Worm (Caenorhabditis elegans) whole organism, L1 larva: Measurements from ENCODE around the gene C08B6.6.

ENCODE experiments used
- ceh-82 ChIP-seq, 3 experiments: fragments of 150-350 bp in 1 of 3; sonication (generic microtip) in 2 of 3; optimal IDR thresholded peaks; 2 replicates each; lab custom pipeline; 2014 to 2017; ENCODE audit warnings: missing biosample characterization in 3 of 3, missing genetic modification characterization in 3 of 3
- lsy-2 ChIP-seq, 2 experiments: fragments of 150-350 bp; optimal IDR thresholded peaks; 2 replicates each; lab custom pipeline; 2014; ENCODE audit warnings: missing biosample characterization in 2 of 2, missing genetic modification characterization in 2 of 2
- skn-1 ChIP-seq: fragments of 150-350 bp; optimal IDR thresholded peaks from 2 replicates; lab custom pipeline; 2014; ENCODE audit warnings: missing biosample characterization, missing genetic modification characterization
- snpc-4 ChIP-seq: fragments of 150-350 bp; optimal IDR thresholded peaks from 2 replicates; lab custom pipeline; 2014; ENCODE audit warnings: missing biosample characterization, missing genetic modification characterization
- unc-62 ChIP-seq: fragments of 150-350 bp; optimal IDR thresholded peaks from 2 replicates; lab custom pipeline; 2014; ENCODE audit warnings: missing biosample characterization, missing genetic modification reagents, missing genetic modification characterization

- TF ChIP-seq unc-62 (GFP tag; lab: Kevin White, UChicago) = no peak
- TF ChIP-seq ceh-82 (tag; optimal IDR thresholded peaks at IDR 0.05; lab: Kevin White, UChicago) = no peak
- no peak for TF ChIP-seq skn-1 (tag; lab: Kevin White, UChicago)
- no peak for TF ChIP-seq lsy-2 (tag; optimal IDR thresholded peaks at IDR 0.05; lab: Kevin White, UChicago)
- no peak for TF ChIP-seq snpc-4 (tag; lab: Kevin White, UChicago)
Measured at ce11 chrV:10154698-10155097, 31.3 kb downstream of the C08B6.6 start, which contains the start of gene srsx-29.
